Worm (Caenorhabditis elegans): ENCODE data around the gene C33B4.5.

C33B4.5 gene

ce11 chrII:11347878-11348556 is 35.1 kb upstream of the C33B4.5 start, which contains the start of the genes B0491.6 and pigm-1:
Gene B0491.6 (minus strand): TSS chrII:11348343.
Gene pigm-1 (plus strand): TSS chrII:11348445.
- TF ChIP-seq pha-4 (tag; optimal IDR thresholded peaks at IDR 0.05) (peak; percentile 44), elt-3 (tag; optimal IDR thresholded peaks at IDR 0.05) (no peak), unc-39 (tag; optimal IDR thresholded peaks at IDR 0.05) (no peak), flh-1 (GFP tag; optimal IDR thresholded peaks at IDR 0.05) (no peak), cnd-1 (tag; optimal IDR thresholded peaks at IDR 0.05) (no peak), mab-5 (tag; optimal IDR thresholded peaks at IDR 0.05) (no peak), lin-32 (GFP tag; optimal IDR thresholded peaks at IDR 0.05) (no peak), unc-120 (tag; optimal IDR thresholded peaks at IDR 0.05; ENCODE audit: poor library complexity, severe bottlenecking) (peak; percentile 68), nhr-237 (tag; optimal IDR thresholded peaks at IDR 0.05) (peak; percentile 77), mep-1 (tag; optimal IDR thresholded peaks at IDR 0.05) (peak; percentile 1), snpc-4 (tag; optimal IDR thresholded peaks at IDR 0.05) (no peak), hlh-1 (tag; optimal IDR thresholded peaks at IDR 0.05) (no peak), tbx-8 (GFP tag; optimal IDR thresholded peaks at IDR 0.05) (no peak), ztf-11 (tag; optimal IDR thresholded peaks at IDR 0.05) (no peak), nhr-12 (tag; optimal IDR thresholded peaks at IDR 0.05) (no peak), sptf-1 (tag; optimal IDR thresholded peaks at IDR 0.05) (no peak), M03D4.4 (tag; optimal IDR thresholded peaks at IDR 0.05) (no peak), ces-1 (GFP tag; optimal IDR thresholded peaks at IDR 0.05) (peak; percentile 91), blmp-1 (tag; optimal IDR thresholded peaks at IDR 0.05) (no peak), ham-2 (GFP tag; optimal IDR thresholded peaks at IDR 0.05) (peak; percentile 62), nhr-2 (tag; optimal IDR thresholded peaks at IDR 0.05) (no peak), elt-1 (tag; optimal IDR thresholded peaks at IDR 0.05; ENCODE audit: borderline replicate concordance, insufficient read depth) (no peak), unc-62 (GFP tag; optimal IDR thresholded peaks at IDR 0.05) (no peak), ceh-39 (tag; optimal IDR thresholded peaks at IDR 0.05) (no peak), mls-2 (tag; optimal IDR thresholded peaks at IDR 0.05) (peak; percentile 17), nhr-28 (tag; optimal IDR thresholded peaks at IDR 0.05) (no peak), drap-1 (GFP tag; optimal IDR thresholded peaks at IDR 0.05) (no peak), zip-8 (tag; optimal IDR thresholded peaks at IDR 0.05) (no peak), lsy-2 (tag; optimal IDR thresholded peaks at IDR 0.05) (no peak), ceh-43 (GFP tag; optimal IDR thresholded peaks at IDR 0.05) (no peak), bed-3 (GFP tag; optimal IDR thresholded peaks at IDR 0.05) (no peak), lin-13 (tag; optimal IDR thresholded peaks at IDR 0.05) (no peak), ceh-83 (GFP tag; optimal IDR thresholded peaks at IDR 0.05) (no peak), sem-2 (GFP tag; optimal IDR thresholded peaks at IDR 0.05) (no peak), nhr-76 (tag; optimal IDR thresholded peaks at IDR 0.05) (no peak)

ce11 chrII:11349892-11350291 is 33.2 kb upstream of the C33B4.5 start, which contains the start of gene dph-5:
Gene dph-5 (plus strand): TSS chrII:11350192.
- TF ChIP-seq ceh-83 (GFP tag; optimal IDR thresholded peaks at IDR 0.05), result no peak
- no peak for TF ChIP-seq flh-1 (GFP tag; optimal IDR thresholded peaks at IDR 0.05)
- no peak for TF ChIP-seq lsy-2 (tag; optimal IDR thresholded peaks at IDR 0.05)
- TF ChIP-seq lin-32 (GFP tag; optimal IDR thresholded peaks at IDR 0.05), result no peak
- TF ChIP-seq nhr-2 (tag; optimal IDR thresholded peaks at IDR 0.05), result no peak
- TF ChIP-seq ceh-39 (tag; optimal IDR thresholded peaks at IDR 0.05), result no peak
- no peak for TF ChIP-seq sptf-1 (tag; optimal IDR thresholded peaks at IDR 0.05)
- TF ChIP-seq ztf-11 (tag; optimal IDR thresholded peaks at IDR 0.05), result no peak
- no peak for TF ChIP-seq zip-8 (tag; optimal IDR thresholded peaks at IDR 0.05)
- no peak for TF ChIP-seq M03D4.4 (tag; optimal IDR thresholded peaks at IDR 0.05)
- TF ChIP-seq drap-1 (GFP tag; optimal IDR thresholded peaks at IDR 0.05), result no peak

ce11 chrII:11351599-11351998 is 31.5 kb upstream of the C33B4.5 start, which contains the start of gene clh-2:
Gene clh-2 (plus strand): TSS chrII:11351899.
- TF ChIP-seq unc-120 (tag; optimal IDR thresholded peaks at IDR 0.05; ENCODE audit: poor library complexity, severe bottlenecking) (no peak), sptf-1 (tag; optimal IDR thresholded peaks at IDR 0.05) (no peak), drap-1 (GFP tag; optimal IDR thresholded peaks at IDR 0.05) (no peak), ceh-43 (GFP tag; optimal IDR thresholded peaks at IDR 0.05) (no peak), flh-1 (GFP tag; optimal IDR thresholded peaks at IDR 0.05) (no peak), lin-13 (tag; optimal IDR thresholded peaks at IDR 0.05) (no peak), ceh-39 (tag; optimal IDR thresholded peaks at IDR 0.05) (no peak), mab-5 (tag; optimal IDR thresholded peaks at IDR 0.05) (no peak), elt-1 (tag; optimal IDR thresholded peaks at IDR 0.05; ENCODE audit: borderline replicate concordance, insufficient read depth) (no peak), cnd-1 (tag; optimal IDR thresholded peaks at IDR 0.05) (no peak), lin-32 (GFP tag; optimal IDR thresholded peaks at IDR 0.05) (no peak), ztf-11 (tag; optimal IDR thresholded peaks at IDR 0.05) (no peak), M03D4.4 (tag; optimal IDR thresholded peaks at IDR 0.05) (no peak)

Measured in whole organism, mixed stage, embryonic.